Fruit fly (Drosophila melanogaster) whole organism: ENCODE results near the gene Galphai.

Experiments used
- pan ChIP-seq: fragments of >200 bp; optimal IDR thresholded peaks from 2 replicates; lab custom pipeline; 2017
- psq ChIP-seq: fragments of >200 bp; optimal IDR thresholded peaks from 2 replicates; lab custom pipeline; 2017
- usp ChIP-seq: fragments of >200 bp; optimal IDR thresholded peaks from 2 replicates; lab custom pipeline; 2017; ENCODE audit warnings: missing biosample characterization, missing genetic modification characterization, mixed read lengths

DNA sequence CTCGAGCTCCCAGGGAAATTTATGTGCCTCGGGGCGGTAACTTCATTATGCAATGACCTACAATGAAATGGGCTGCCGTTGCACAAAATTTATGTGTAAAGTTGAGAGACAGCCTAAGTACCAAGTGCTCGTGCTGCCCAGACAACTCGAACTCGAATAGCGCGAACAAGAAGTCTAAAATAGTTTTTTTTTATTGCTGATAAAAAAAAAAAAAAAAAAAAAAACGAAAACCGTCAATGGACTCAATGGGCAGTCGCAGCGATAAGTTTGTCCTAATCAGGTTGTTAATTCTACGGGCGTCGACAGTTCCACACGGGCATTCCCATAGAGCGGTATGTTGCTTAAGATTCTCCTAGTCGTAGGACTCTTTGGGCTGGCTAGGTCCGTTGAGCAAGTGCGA lies 47.2 kb downstream of the Galphai start, which contains the start of gene CG14820:
- TF ChIP-seq pan (lab: Kevin White, UChicago) (no peak), usp (GFP tag; lab: Kevin White, UChicago) (no peak), psq (lab: Kevin White, UChicago) (no peak)
